Worm (Caenorhabditis elegans) whole organism, dauer: ENCODE data around the gene str-15.

ENCODE experiments used
- unc-62 ChIP-seq: sonication (generic microtip); optimal IDR thresholded peaks from 2 replicates; lab custom pipeline; 2017; ENCODE audit warnings: missing biosample characterization, missing genetic modification reagents, missing genetic modification characterization

Gene str-15

DNA sequence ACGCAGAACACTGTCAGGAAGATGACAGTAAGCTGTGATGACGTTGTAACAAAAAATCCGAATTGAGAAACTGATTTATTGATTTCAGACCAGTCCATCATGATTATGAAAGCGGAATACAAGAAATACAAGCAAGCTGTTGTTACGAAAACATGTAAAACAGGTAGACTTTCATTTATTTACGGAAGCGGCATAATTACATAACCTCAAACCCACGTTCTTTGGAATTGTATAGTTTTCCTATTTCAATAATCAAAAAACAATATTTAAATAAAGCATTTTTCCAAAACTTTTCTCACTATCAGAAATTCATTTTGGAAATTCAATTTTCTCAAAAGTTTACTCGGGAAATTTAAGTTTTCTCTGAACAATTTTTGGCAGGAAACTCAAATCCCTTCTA is at the start of gene str-15:
Gene str-15 (minus strand): TSS at position 101 of the 400 bp plus-strand sequence.
- no peak for TF ChIP-seq unc-62 (GFP tag; lab: Kevin White, UChicago)

DNA sequence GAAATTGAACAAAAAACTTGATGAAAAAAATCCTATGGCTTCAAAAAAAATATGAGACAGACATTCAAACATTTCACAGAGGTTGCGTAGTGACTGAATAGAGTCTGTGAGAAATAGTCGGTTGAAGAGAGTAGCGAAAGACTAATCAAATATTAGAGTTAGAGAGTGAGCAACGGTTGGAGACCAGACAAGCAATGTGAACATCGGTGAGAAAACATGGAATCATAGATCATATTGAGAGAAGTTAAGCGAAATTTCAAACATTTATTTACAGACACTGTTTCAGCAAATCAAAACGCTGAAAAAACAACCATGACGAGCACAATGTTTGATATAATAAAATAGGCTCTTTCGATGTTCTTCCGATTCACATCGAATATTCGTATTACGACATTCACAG is 48.0 kb upstream of the str-15 start:
- no peak for TF ChIP-seq unc-62 (GFP tag; lab: Kevin White, UChicago)

DNA sequence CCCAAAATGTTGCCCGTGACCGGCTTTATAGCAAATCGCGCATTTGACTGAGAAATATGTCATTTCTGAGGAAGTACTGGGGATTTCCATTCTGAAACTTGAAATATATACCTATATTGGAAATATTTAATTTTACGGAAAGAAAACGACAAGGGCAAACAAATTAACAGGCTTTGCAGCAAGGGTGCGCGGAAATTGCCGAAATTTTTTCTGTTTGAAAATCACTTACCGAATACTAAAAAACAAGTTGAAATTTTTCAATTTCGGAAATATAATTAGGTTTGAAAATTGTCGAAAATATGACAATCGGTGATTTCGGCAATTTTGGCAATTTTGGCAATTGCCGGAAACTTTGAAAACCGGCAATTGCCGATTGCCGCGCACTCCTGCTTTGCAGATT is 47.2 kb upstream of the str-15 start, which contains the start of gene nhr-54:
Gene nhr-54 (minus strand): TSS at position 101 of the 400 bp plus-strand sequence.
- TF ChIP-seq unc-62 (GFP tag; lab: Kevin White, UChicago), result no peak

DNA sequence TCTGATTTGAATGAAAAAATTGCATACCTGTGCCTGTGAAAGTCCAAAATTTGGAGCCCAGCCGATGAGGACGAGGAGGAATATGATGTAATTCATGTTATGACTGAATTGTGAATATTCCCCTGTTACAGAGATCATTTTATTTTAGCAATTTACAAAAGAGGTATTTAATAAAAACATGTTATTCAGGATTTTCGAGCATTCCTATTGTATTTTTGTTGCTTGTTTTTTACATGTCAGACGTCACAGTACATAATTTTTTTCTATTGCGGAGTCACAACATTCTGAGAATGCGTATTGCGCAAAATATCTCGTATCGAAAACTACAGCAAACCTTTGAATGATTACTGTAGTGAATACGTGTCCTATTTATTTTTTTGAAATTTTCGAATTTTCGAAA is 44.5 kb upstream of the str-15 start, which contains the start of gene F36D3.14:
Gene F36D3.14 (minus strand): TSS at position 101 of the 400 bp plus-strand sequence.
- no peak for TF ChIP-seq unc-62 (GFP tag; lab: Kevin White, UChicago)

DNA sequence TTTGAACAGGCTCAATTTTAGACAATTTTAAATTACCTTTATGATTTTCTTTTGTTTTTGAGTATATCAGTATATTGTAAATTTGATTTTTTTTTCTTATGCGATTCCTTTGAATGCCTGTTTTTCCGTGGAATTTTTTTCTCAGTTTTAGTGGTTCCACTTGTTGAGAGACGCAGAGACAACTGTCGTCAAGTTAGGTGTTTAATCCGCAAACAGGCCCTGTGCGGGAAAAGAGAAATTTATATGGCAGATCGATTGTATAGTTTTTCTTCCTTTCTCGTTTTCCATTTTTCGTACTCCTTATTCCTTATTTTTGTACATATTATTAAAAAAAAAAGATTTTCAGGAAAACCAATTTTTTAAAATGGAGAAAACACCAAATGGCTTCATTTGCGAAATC is 40.4 kb upstream of the str-15 start, which contains the start of gene F36D3.1:
Gene F36D3.1 (plus strand): TSS at position 347 of the 400 bp plus-strand sequence.
- no peak for TF ChIP-seq unc-62 (GFP tag; lab: Kevin White, UChicago)

DNA sequence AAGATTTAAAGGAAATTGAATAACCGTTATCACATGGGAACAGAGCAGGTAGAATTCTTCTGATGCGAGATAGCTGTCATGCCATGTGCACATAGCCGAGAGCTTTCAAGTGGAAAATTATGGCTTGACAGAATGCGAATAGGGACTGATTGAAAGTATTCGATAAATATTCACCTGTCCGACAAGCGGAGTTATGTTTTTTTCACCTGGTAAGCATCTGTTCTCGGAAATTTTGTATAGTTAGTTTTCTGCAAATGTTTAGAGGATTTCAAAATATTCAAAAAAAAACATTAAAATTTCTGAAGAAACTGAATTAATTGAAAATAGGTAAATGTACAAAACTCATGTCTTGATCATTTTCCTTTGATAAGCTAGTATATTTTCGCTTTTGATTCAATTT is 38.9 kb upstream of the str-15 start, which contains the start of gene srh-136:
Gene srh-136 (minus strand): TSS at position 93 of the 400 bp plus-strand sequence.
- TF ChIP-seq unc-62 (GFP tag; lab: Kevin White, UChicago), result no peak

DNA sequence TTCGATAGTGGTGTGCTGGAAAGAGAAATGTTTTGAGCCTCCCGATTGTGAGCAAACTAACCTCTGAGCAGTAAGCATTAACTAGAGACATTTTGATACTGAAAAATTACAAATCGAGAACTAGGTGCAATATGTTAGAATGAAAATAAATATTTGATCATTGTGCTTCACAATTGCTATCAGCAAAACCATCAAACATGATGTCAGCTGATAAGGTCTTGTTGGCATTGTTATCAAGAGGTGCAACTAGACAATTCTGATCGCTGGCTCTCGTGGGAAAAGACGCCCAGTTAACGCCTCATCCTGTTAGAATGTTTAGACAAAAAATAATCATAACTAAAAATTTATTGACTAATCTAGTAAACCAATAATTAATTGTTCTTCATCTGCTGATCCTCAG is 35.7 kb upstream of the str-15 start, which contains the start of gene comt-2:
Gene comt-2 (minus strand): TSS at position 131 of the 400 bp plus-strand sequence.
- no peak for TF ChIP-seq unc-62 (GFP tag; lab: Kevin White, UChicago)

DNA sequence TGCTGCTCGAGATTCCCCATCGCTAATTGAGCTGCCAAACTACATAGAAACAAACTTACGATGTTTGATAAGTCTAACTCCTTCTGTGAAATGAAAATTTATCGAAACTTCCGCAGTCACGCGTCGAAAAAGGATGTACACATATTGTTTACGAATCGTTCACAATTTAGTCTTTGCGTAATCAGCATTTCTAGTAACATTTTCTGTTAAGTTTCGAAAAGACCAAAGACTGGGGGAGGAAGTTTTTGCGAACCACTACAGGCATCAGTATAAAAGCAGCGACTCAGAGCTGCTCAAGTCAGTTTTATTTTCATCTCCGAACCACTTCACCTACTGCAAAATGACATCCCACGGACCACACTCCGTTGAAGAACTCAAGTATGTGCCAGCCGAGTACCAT is 29.6 kb upstream of the str-15 start, which contains the start of gene sqst-4:
Gene sqst-4 (plus strand): TSS at position 301 of the 400 bp plus-strand sequence.
- no peak for TF ChIP-seq unc-62 (GFP tag; lab: Kevin White, UChicago)

DNA sequence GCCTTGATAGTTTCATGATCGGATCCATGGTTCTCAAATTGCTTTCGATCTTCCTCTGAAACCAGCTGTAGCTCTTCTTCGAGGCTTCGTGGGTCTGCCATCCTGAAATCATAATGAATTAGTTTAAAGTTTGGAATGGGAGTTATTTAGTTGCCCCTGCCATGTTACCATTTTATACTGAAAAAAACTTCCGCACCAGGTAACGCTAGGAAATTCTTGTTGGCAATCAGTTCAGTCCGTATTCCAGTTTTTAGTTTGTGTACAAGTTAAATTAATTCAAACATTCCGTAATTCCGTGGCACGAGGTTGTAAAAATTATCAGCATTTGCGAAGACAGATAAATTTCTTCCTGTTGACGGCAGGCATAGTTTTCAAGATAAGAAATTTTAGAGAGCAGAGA is 28.9 kb upstream of the str-15 start, which contains the start of gene Y32B12A.5:
Gene Y32B12A.5 (minus strand): TSS at position 101 of the 400 bp plus-strand sequence.
- TF ChIP-seq unc-62 (GFP tag; lab: Kevin White, UChicago), result no peak

DNA sequence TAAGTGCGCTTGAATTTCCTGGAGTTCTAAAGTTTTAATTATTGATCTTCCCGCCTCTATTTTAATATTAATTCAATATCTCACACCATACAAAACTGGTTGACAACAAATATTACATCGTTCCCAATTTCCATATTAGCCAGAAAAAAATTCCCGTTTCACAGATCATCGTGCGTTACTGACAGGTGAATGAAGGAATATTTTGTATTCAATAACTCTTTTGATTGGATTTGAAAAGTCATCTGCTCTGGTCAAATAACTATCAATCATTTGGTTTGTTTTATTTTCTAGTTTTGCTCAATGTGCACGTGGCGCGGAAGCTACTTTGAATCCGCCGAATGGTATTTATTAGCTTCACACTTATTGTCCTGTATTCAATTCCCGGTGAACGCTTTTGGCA is 25.1 kb upstream of the str-15 start, which contains the start of gene srh-139:
Gene srh-139 (plus strand): TSS at position 301 of the 400 bp plus-strand sequence.
- TF ChIP-seq unc-62 (GFP tag; lab: Kevin White, UChicago), result no peak

DNA sequence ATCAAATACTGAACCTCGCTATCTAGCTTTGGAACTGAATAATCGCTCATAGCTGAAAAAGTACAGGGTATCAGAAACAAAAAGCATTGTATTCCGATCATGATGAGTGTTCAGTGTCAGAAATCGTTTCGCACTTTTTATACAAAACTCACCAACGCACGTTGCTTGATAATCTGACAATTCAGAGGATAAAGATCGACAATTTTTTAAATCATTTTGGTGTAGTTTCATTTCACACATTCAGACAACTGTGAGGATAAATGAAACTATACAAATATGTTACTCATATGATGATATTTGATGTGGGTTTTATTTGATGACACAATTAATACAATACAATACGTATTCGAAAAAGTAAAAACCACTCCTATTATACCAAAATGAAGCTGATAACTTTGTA is 24.4 kb upstream of the str-15 start, which contains the start of gene F57E7.2:
Gene F57E7.2 (minus strand): TSS at position 101 of the 400 bp plus-strand sequence.
- TF ChIP-seq unc-62 (GFP tag; lab: Kevin White, UChicago), result no peak

DNA sequence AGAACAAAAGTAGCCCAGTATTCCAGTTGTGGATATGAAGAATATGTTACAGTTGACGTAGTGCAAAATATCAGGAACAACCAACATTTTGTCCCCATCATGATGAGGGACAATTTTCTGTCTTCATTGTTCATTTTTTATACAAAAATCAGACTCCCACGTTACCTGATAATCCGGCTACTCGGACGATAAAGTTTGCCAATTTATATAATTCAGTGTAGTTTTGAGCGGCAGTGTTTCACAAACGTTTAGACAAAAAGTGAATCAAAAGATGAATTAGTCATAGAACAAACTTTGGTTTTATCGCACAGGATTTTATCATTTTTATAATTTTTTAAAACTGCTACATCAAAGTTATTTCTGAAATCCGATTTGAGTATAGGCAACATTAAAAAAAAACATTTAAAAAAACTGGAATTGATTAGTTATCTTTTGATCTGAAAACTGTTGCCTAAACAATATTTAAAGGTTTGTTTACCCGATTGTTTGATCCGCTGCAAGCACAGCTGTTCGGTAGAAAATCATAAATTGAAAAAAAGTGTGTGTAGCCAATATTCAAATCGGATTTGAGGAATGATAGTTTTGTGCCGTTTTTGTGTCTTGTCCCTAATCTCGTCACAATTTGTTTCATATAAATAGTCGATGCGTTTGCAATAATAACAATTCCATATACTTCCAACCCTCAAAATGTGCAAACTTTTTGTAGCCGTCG is 22.5 kb upstream of the str-15 start, which contains the start of the genes F57E7.4 and spig-6:
Gene F57E7.4 (minus strand): TSS at position 101 of the 712 bp plus-strand sequence.
Gene spig-6 (plus strand): TSS at position 662 of the 712 bp plus-strand sequence.
- no peak for TF ChIP-seq unc-62 (GFP tag; lab: Kevin White, UChicago)

DNA sequence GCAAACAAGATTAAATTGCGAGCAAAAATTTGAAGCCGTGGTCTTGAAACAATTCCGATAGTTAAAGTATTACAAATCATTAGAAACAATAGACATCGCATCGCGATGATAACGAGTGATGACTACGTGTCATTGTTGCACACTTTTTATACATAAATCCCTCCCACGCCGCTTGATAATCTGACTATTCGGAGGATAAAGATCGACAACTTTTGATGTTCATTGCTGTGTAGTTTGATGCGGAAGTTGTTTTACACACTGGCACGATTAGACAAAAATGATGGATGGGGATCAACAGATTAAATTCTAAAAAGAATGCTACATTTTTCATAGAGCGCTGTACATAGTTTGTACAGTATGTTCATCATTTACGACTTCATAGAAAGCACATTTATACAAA is 20.7 kb upstream of the str-15 start, which contains the start of gene T08G3.11:
Gene T08G3.11 (minus strand): TSS at position 101 of the 400 bp plus-strand sequence.
- no peak for TF ChIP-seq unc-62 (GFP tag; lab: Kevin White, UChicago)

DNA sequence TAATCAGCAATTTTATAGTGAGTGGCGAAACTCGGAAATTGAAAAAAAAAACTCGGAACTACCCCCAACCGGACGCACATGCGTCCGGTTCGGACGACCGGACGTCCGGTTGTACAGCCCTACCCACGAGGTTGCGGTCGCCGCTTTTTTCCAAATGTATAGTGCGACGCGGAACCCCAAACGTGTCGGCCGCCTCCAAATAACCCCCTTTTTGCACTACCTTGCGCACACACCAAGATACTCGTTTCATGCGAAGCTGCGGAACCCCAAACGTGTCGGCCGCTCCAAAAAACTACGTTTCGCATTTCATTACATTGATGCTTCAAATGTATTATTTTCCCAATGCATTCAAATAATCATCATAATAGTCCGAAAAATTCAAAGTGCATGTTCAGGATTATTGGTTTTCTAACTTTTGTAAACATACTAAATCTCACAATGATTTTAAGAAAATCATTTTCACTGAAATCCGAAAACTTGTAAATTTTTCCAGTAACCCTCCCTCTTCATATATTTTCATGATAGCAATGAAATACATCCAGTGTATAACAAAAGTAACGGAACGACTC is 13.5 kb upstream of the str-15 start, which contains the start of gene srw-35:
Gene srw-35 (plus strand): TSS at position 519 of the 569 bp plus-strand sequence.
- TF ChIP-seq unc-62 (GFP tag; lab: Kevin White, UChicago), result no peak

DNA sequence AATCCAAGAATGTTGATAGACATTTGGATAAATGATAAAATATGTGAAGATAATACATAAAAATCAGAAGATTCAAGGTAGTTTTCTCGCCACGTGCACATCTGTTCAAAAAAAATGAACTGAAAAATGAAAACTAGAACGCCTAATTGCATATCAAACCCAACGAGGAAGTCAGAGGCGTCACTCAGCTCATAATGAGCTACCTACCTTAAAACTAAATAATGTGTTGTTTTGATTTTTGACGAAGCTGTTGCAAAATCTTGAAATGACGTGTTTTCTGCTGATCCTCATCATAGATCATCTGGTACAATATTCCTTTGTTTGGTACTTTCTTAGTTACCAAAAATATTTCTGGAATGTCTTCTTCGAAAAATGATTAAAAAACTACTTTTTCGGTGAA is 12.3 kb upstream of the str-15 start, which contains the start of gene srh-138:
Gene srh-138 (minus strand): TSS at position 101 of the 400 bp plus-strand sequence.
- no peak for TF ChIP-seq unc-62 (GFP tag; lab: Kevin White, UChicago)

DNA sequence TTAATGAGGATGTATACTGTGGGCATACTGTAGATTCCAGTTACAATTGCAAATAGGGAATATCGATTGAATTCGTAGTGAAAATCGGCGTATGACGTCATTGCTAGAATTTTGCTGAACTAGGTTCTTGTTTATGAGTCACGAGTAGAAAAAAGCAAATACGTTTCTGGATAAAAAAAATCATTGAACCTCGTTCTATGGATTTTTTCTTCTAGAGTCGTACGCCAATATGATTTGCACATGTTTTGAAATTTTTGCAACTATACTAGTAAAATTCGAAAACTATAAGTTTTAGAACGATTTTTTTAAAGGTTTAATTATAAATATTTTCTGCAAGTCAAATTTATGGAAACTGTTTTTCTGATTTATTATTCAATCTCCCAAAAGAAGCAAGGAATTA is 9.2 kb upstream of the str-15 start, which contains the start of gene sru-44:
Gene sru-44 (minus strand): TSS at position 101 of the 400 bp plus-strand sequence.
- TF ChIP-seq unc-62 (GFP tag; lab: Kevin White, UChicago), result no peak
